Worm (Caenorhabditis elegans): ENCODE results near the gene F55A11.11.

F55A11.11 gene

DNA sequence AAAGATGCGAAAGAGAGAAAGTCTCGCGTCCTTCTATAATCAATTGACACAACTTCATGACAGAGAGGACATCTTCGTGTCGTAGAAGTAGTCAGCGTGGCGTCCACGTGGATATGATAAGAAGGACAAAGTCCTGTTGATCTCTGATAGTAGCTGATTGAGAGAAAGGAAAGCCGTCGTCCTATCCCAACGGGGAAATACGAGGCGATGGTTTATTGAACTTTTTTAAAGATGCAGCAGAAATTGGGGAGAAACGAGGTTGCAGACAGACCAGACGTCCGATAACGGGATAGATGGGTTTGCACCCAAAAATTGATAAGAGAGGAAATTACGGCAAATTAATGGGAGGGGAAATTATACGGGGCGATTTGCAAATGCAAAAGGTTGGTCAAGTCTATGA, 19.6 kb downstream of the F55A11.11 start (continued):
- TF ChIP-seq nhr-111 (GFP tag; optimal IDR thresholded peaks at IDR 0.05) (no peak), zip-11 (GFP tag; IDR thresholded peaks at IDR 0.05) (no peak), ceh-62 (tag; optimal IDR thresholded peaks at IDR 0.05) (no peak), unc-62 (GFP tag; optimal IDR thresholded peaks at IDR 0.05 in 1 of 2) (peak in 1 of 2 experiments; percentile 95), unc-62 (tag; optimal IDR thresholded peaks at IDR 0.05) (no peak), nhr-11 (tag; optimal IDR thresholded peaks at IDR 0.05) (no peak), spr-3 (GFP tag; optimal IDR thresholded peaks at IDR 0.05) (no peak), snpc-1.2 (GFP tag; IDR thresholded peaks at IDR 0.05) (no peak), php-3 (GFP tag; IDR thresholded peaks at IDR 0.05) (no peak; the same call in 1 of the 2 replicates), Y48G9A.11 (GFP tag; IDR thresholded peaks at IDR 0.05) (no peak), T26A8.4 (GFP tag; IDR thresholded peaks at IDR 0.05) (peak; percentile 34; the same call in 1 of the 2 replicates), sdz-12 (GFP tag; optimal IDR thresholded peaks at IDR 0.05) (no peak), F37D6.2 (tag; optimal IDR thresholded peaks at IDR 0.05) (no peak), nhr-42 (GFP tag; IDR thresholded peaks at IDR 0.05) (no peak), mdt-29 (GFP tag; IDR thresholded peaks at IDR 0.05) (no peak), nhr-25 (tag; optimal IDR thresholded peaks at IDR 0.05; ENCODE audit: borderline replicate concordance, insufficient read depth) (peak; percentile 86), hlh-30 (tag; optimal IDR thresholded peaks at IDR 0.05; ENCODE audit: insufficient read depth) (peak; percentile 69), hmg-1.1 (GFP tag; IDR thresholded peaks at IDR 0.05) (0 out of 2 replicates have a peak, but pooled peaks have one; percentile 11), ama-1 (optimal IDR thresholded peaks at IDR 0.05) (no peak), F26F4.8 (GFP tag; conservative IDR thresholded peaks at IDR 0.05) (no peak), nhr-28 (tag; optimal IDR thresholded peaks at IDR 0.05) (peak; percentile 86), pha-4 (GFP tag; IDR thresholded peaks at IDR 0.05) (no peak), pha-4 (tag; optimal IDR thresholded peaks at IDR 0.05) (no peak), nhr-77 (tag; optimal IDR thresholded peaks at IDR 0.05) (no peak), lsy-2 (tag; optimal IDR thresholded peaks at IDR 0.05) (peak in 1 of 2 experiments; percentile 73), ztf-11 (tag; optimal IDR thresholded peaks at IDR 0.05) (no peak), pqm-1 (tag; optimal IDR thresholded peaks at IDR 0.05) (peak; percentile 39), egl-43 (GFP tag; IDR thresholded peaks at IDR 0.05) (no peak), saeg-2 (GFP tag; IDR thresholded peaks at IDR 0.05) (0 out of 2 replicates have a peak, but pooled peaks have one; percentile 24), zfp-3 (GFP tag; conservative IDR thresholded peaks at IDR 0.05) (no peak), ZK546.5 (tag; optimal IDR thresholded peaks at IDR 0.05) (no peak), dpl-1 (GFP tag; optimal IDR thresholded peaks at IDR 0.05) (no peak), mxl-3 (GFP tag; optimal IDR thresholded peaks at IDR 0.05) (peak; percentile 99), aha-1 (tag) (peak; percentile 87)

DNA sequence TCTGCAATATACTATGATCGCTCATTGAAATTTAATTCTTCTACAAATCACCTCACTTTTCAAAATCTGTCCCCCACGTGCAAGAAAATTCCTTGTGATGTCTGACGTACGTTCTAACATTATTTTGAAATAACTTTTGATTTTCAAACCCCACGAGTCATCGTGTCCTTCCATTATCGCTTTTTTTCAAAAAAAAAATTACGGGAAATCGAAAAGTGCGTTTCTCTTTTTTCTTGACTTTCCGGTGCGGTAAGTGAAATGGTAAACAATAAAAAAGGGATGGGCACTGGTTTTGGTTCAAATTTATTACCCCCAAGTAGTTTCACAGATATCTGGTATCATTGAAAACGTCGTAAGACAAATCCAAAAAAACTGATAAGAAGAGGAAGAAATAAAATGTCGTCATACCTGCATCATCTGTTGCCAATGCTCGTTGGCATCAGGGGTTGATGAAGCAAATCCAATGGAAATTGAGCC, 20.6 kb downstream of the F55A11.11 start:
- TF ChIP-seq nhr-41 (GFP tag; IDR thresholded peaks at IDR 0.05), result no peak
- no peak for TF ChIP-seq ceh-82 (tag; optimal IDR thresholded peaks at IDR 0.05)
- TF ChIP-seq cey-2 (tag; optimal IDR thresholded peaks at IDR 0.05; ENCODE audit: borderline replicate concordance, insufficient read depth), result peak; percentile 37
- TF ChIP-seq vab-7 (GFP tag; IDR thresholded peaks at IDR 0.05), result no peak
- no peak for TF ChIP-seq nhr-76 (tag; optimal IDR thresholded peaks at IDR 0.05)
- peak in 1 of 2 experiments; percentile 63 for TF ChIP-seq mdl-1 (tag; optimal IDR thresholded peaks at IDR 0.05)
- peak; percentile 49 for TF ChIP-seq nhr-28 (tag; optimal IDR thresholded peaks at IDR 0.05)
- TF ChIP-seq sdz-12 (GFP tag; optimal IDR thresholded peaks at IDR 0.05), result no peak
- no peak for TF ChIP-seq F49E8.2 (tag; optimal IDR thresholded peaks at IDR 0.05; ENCODE audit: borderline replicate concordance)
- no peak for TF ChIP-seq fkh-10 (GFP tag; optimal IDR thresholded peaks at IDR 0.05)
- no peak for TF ChIP-seq pqm-1 (tag; optimal IDR thresholded peaks at IDR 0.05)
- peak; percentile 72 for TF ChIP-seq hlh-30 (tag; optimal IDR thresholded peaks at IDR 0.05; ENCODE audit: insufficient read depth)
- TF ChIP-seq ztf-7 (tag; optimal IDR thresholded peaks at IDR 0.05), result peak; percentile 78
- no peak for TF ChIP-seq lin-29 (GFP tag; IDR thresholded peaks at IDR 0.05)
- peak; percentile 28 for TF ChIP-seq dve-1 (tag; optimal IDR thresholded peaks at IDR 0.05; ENCODE audit: insufficient read depth)
- TF ChIP-seq fos-1 (tag; optimal IDR thresholded peaks at IDR 0.05), result no peak
- no peak for TF ChIP-seq dpl-1 (GFP tag; optimal IDR thresholded peaks at IDR 0.05)
- peak in 1 of 2 experiments; percentile 48 for TF ChIP-seq lsy-2 (tag; optimal IDR thresholded peaks at IDR 0.05)
- TF ChIP-seq dmd-6 (GFP tag; IDR thresholded peaks at IDR 0.05), result peak; percentile 70
- peak; percentile 33 for TF ChIP-seq nhr-25 (tag; optimal IDR thresholded peaks at IDR 0.05; ENCODE audit: borderline replicate concordance, insufficient read depth)
- TF ChIP-seq nhr-48 (tag; optimal IDR thresholded peaks at IDR 0.05), result peak; percentile 8
- peak; percentile 55 for TF ChIP-seq gei-8 (GFP tag; optimal IDR thresholded peaks at IDR 0.05)
- TF ChIP-seq ceh-20 (GFP tag; IDR thresholded peaks at IDR 0.05), result peak; percentile 66; the same call in 1 of the 2 replicates
- TF ChIP-seq ces-1 (GFP tag; optimal IDR thresholded peaks at IDR 0.05), result no peak
